Worm (Caenorhabditis elegans) whole organism, young adult: ENCODE results near the gene pir-2.

Experiments
- B0261.1 ChIP-seq: sonication (generic microtip); optimal IDR thresholded peaks from 2 replicates; lab custom pipeline; 2016; ENCODE audit warnings: mild to moderate bottlenecking, missing genetic modification characterization, moderate library complexity, missing compliant biosample characterization
- D2030.7 ChIP-seq: fragments of 200-800 bp; sonication (Bioruptor generic); IDR thresholded peaks from 2 replicates; pipeline ENCODE4 v1.3.6; 2022; ENCODE audit warnings: missing genetic modification reagents, missing genetic modification characterization, missing compliant biosample characterization
- F10E7.11 ChIP-seq: sonication (generic microtip); optimal IDR thresholded peaks from 2 replicates; lab custom pipeline; 2017; ENCODE audit warnings: mild to moderate bottlenecking, missing genetic modification characterization, moderate library complexity, missing compliant biosample characterization
- F23B12.7 ChIP-seq: sonication (generic microtip); optimal IDR thresholded peaks from 2 replicates; lab custom pipeline; 2017; ENCODE audit warnings: missing genetic modification characterization, mild to moderate bottlenecking, missing compliant biosample characterization, antibody characterized with exemption, moderate library complexity; ENCODE audit not compliant: insufficient read depth
- F33H1.4 ChIP-seq: fragments of 200-800 bp; sonication (Bioruptor generic); IDR thresholded peaks from 2 replicates; pipeline ENCODE4 v1.3.6; 2022; ENCODE audit warnings: missing genetic modification reagents, missing genetic modification characterization, missing compliant biosample characterization
- F37B4.10 ChIP-seq: fragments of 200-800 bp; sonication (Bioruptor generic); IDR thresholded peaks from 2 replicates; pipeline ENCODE4 v1.3.6; 2022; ENCODE audit warnings: missing genetic modification characterization, missing compliant biosample characterization
- F39B2.1 ChIP-seq: fragments of 200-800 bp; sonication (Bioruptor generic); IDR thresholded peaks from 2 replicates; pipeline ENCODE4 v1.3.6; 2022; ENCODE audit warnings: missing genetic modification reagents, missing genetic modification characterization, missing compliant biosample characterization
- F49E8.2 ChIP-seq: sonication (generic microtip); optimal IDR thresholded peaks from 3 replicates; lab custom pipeline; 2017; ENCODE audit warnings: missing genetic modification characterization, mild to moderate bottlenecking, missing compliant biosample characterization, antibody characterized with exemption, moderate library complexity; ENCODE audit not compliant: insufficient read depth
- F57C9.4 ChIP-seq: sonication (generic microtip); optimal IDR thresholded peaks from 2 replicates; lab custom pipeline; 2017; ENCODE audit warnings: mild to moderate bottlenecking, missing genetic modification characterization, missing compliant biosample characterization
- K12H6.12 ChIP-seq: fragments of 200-800 bp; sonication (Bioruptor generic); optimal IDR thresholded peaks from 2 replicates; lab custom pipeline; 2018; ENCODE audit warnings: mild to moderate bottlenecking, missing genetic modification characterization, missing compliant biosample characterization
- T07F8.4 ChIP-seq: sonication (generic microtip); optimal IDR thresholded peaks from 2 replicates; lab custom pipeline; 2016; ENCODE audit warnings: mild to moderate bottlenecking, missing genetic modification characterization, moderate library complexity, missing compliant biosample characterization
- ZK185.1 ChIP-seq: sonication (generic microtip); optimal IDR thresholded peaks from 2 replicates; lab custom pipeline; 2016; ENCODE audit warnings: mild to moderate bottlenecking, missing genetic modification characterization, missing compliant biosample characterization; ENCODE audit not compliant: poor library complexity, severe bottlenecking
- aptf-2 ChIP-seq: fragments of 200-800 bp; sonication (Bioruptor generic); conservative IDR thresholded peaks from 2 replicates; pipeline ENCODE4 v1.3.6; 2022; ENCODE audit warnings: missing genetic modification reagents, missing genetic modification characterization, missing compliant biosample characterization
- aptf-3 ChIP-seq: fragments of 200-800 bp; sonication (Bioruptor generic); IDR thresholded peaks from 2 replicates; pipeline ENCODE4 v1.3.6; 2022; ENCODE audit warnings: missing genetic modification characterization, missing compliant biosample characterization
- attf-3 ChIP-seq: fragments of 200-800 bp; sonication (Bioruptor generic); conservative IDR thresholded peaks from 2 replicates; pipeline ENCODE4 v1.3.6; 2022; ENCODE audit warnings: missing genetic modification reagents, missing genetic modification characterization, missing compliant biosample characterization
- bed-2 ChIP-seq: fragments of 200-800 bp; sonication (Bioruptor generic); IDR thresholded peaks from 2 replicates; pipeline ENCODE4 v1.3.6; 2022; ENCODE audit warnings: missing genetic modification reagents, missing genetic modification characterization, missing compliant biosample characterization
- ccch-3 ChIP-seq: fragments of 200-800 bp; sonication (Bioruptor generic); optimal IDR thresholded peaks from 2 replicates; lab custom pipeline; 2018; ENCODE audit warnings: mild to moderate bottlenecking, missing genetic modification characterization, missing compliant biosample characterization
- ceh-40 ChIP-seq: fragments of 200-800 bp; sonication (Bioruptor generic); IDR thresholded peaks from 2 replicates; pipeline ENCODE4 v1.3.6; 2022; ENCODE audit warnings: missing genetic modification characterization, missing compliant biosample characterization
- dpl-1 ChIP-seq: fragments of 150-350 bp; optimal IDR thresholded peaks from 2 replicates; lab custom pipeline; 2014; ENCODE audit warnings: missing biosample characterization, missing genetic modification reagents, missing genetic modification characterization
- egl-18 ChIP-seq: fragments of 200-800 bp; sonication (Bioruptor generic); IDR thresholded peaks from 2 replicates; pipeline ENCODE4 v1.3.6; 2022; ENCODE audit warnings: missing genetic modification reagents, missing genetic modification characterization, missing compliant biosample characterization
- egrh-3 ChIP-seq: fragments of 200-800 bp; sonication (Bioruptor generic); IDR thresholded peaks from 2 replicates; pipeline ENCODE4 v1.3.6; 2022; ENCODE audit warnings: missing genetic modification reagents, missing genetic modification characterization, missing compliant biosample characterization
- ekl-4 ChIP-seq: fragments of 200-800 bp; sonication (Bioruptor generic); IDR thresholded peaks from 2 replicates; pipeline ENCODE4 v1.3.6; 2022; ENCODE audit warnings: missing genetic modification reagents, missing genetic modification characterization, missing compliant biosample characterization
- gei-17 ChIP-seq: fragments of 200-800 bp; sonication (Bioruptor generic); optimal IDR thresholded peaks from 2 replicates; lab custom pipeline; 2018; ENCODE audit warnings: mild to moderate bottlenecking, missing genetic modification characterization, missing compliant biosample characterization
- hlh-12 ChIP-seq: sonication (generic microtip); optimal IDR thresholded peaks from 2 replicates; lab custom pipeline; 2016; ENCODE audit warnings: missing genetic modification characterization, missing compliant biosample characterization
- hmg-1.2 ChIP-seq: fragments of 200-800 bp; sonication (Bioruptor generic); IDR thresholded peaks from 2 replicates; pipeline ENCODE4 v1.3.6; 2022; ENCODE audit warnings: missing genetic modification reagents, missing genetic modification characterization, missing compliant biosample characterization
- hsf-1 ChIP-seq: fragments of 200-800 bp; sonication (Bioruptor generic); IDR thresholded peaks from 2 replicates; pipeline ENCODE4 v1.3.6; 2022; ENCODE audit warnings: missing genetic modification reagents, missing genetic modification characterization, missing compliant biosample characterization
- let-607 ChIP-seq, 2 experiments: fragments of 200-800 bp in 1 of 2; sonication (Bioruptor generic) in 1 of 2; sonication (generic microtip) in 1 of 2; optimal IDR thresholded peaks; 2 replicates each; lab custom pipeline; 2016 to 2018; ENCODE audit warnings: mild to moderate bottlenecking in 2 of 2, missing compliant biosample characterization in 2 of 2, missing genetic modification characterization in 2 of 2, moderate library complexity in 2 of 2, missing genotype in 1 of 2
- lin-35 ChIP-seq, 3 experiments: fragments of 150-350 bp in 2 of 3; sonication (generic microtip) in 1 of 3; optimal IDR thresholded peaks; 2 replicates each; lab custom pipeline; 2014 to 2018; ENCODE audit warnings: missing biosample characterization in 3 of 3, missing genetic modification characterization in 3 of 3, missing genetic modification reagents in 3 of 3
- lir-1 ChIP-seq: fragments of 200-800 bp; sonication (Bioruptor generic); conservative IDR thresholded peaks from 2 replicates; pipeline ENCODE4 v1.3.6; 2022; ENCODE audit warnings: missing genetic modification reagents, missing genetic modification characterization, missing compliant biosample characterization
- lsl-1 ChIP-seq: fragments of 200-800 bp; sonication (Bioruptor generic); optimal IDR thresholded peaks from 2 replicates; lab custom pipeline; 2018; ENCODE audit warnings: mild to moderate bottlenecking, missing genetic modification characterization, moderate library complexity, missing compliant biosample characterization
- lsy-27 ChIP-seq: sonication (generic microtip); optimal IDR thresholded peaks from 2 replicates; lab custom pipeline; 2017; ENCODE audit warnings: missing genetic modification characterization, mild to moderate bottlenecking, missing compliant biosample characterization, antibody characterized with exemption, missing genotype, borderline replicate concordance; ENCODE audit not compliant: insufficient read depth
- madf-8 ChIP-seq: fragments of 200-800 bp; sonication (Bioruptor generic); conservative IDR thresholded peaks from 2 replicates; pipeline ENCODE4 v1.3.6; 2022; ENCODE audit warnings: missing genetic modification reagents, missing genetic modification characterization, missing compliant biosample characterization
- nfya-1 ChIP-seq: sonication (generic microtip); optimal IDR thresholded peaks from 2 replicates; lab custom pipeline; 2017; ENCODE audit warnings: antibody characterized with exemption, missing compliant biosample characterization, missing genetic modification characterization, borderline replicate concordance; ENCODE audit not compliant: insufficient read depth
- nfya-2 ChIP-seq: fragments of 200-800 bp; sonication (Bioruptor generic); IDR thresholded peaks from 2 replicates; pipeline ENCODE4 v1.3.6; 2022; ENCODE audit warnings: missing genetic modification reagents, missing genetic modification characterization, missing compliant biosample characterization
- nhr-179 ChIP-seq: sonication (generic microtip); optimal IDR thresholded peaks from 2 replicates; lab custom pipeline; 2016; ENCODE audit warnings: mild to moderate bottlenecking, missing genetic modification characterization, missing compliant biosample characterization
- nhr-27 ChIP-seq: fragments of 200-800 bp; sonication (Bioruptor generic); optimal IDR thresholded peaks from 2 replicates; lab custom pipeline; 2018; ENCODE audit warnings: mild to moderate bottlenecking, missing genetic modification characterization, moderate library complexity, missing compliant biosample characterization
- nhr-80 ChIP-seq: sonication (generic microtip); optimal IDR thresholded peaks from 2 replicates; lab custom pipeline; 2016; ENCODE audit warnings: missing genetic modification characterization, missing compliant biosample characterization
- repo-1 ChIP-seq: sonication (generic microtip); optimal IDR thresholded peaks from 2 replicates; lab custom pipeline; 2017; ENCODE audit warnings: mild to moderate bottlenecking, missing genetic modification characterization, missing compliant biosample characterization
- snpc-1.1 ChIP-seq: sonication (generic microtip); optimal IDR thresholded peaks from 2 replicates; lab custom pipeline; 2017; ENCODE audit warnings: missing genetic modification characterization, mild to moderate bottlenecking, missing compliant biosample characterization, antibody characterized with exemption, moderate library complexity, missing genotype, missing genetic modification reagents; ENCODE audit not compliant: insufficient read depth
- snpc-4 ChIP-seq, 5 experiments: fragments of 150-350 bp in 1 of 5; sonication (generic microtip) in 4 of 5; optimal IDR thresholded peaks; 2 replicates each; lab custom pipeline; 2014 to 2018; ENCODE audit warnings: missing genetic modification characterization in 5 of 5, missing biosample characterization in 3 of 5, antibody characterized with exemption in 2 of 5, mild to moderate bottlenecking in 2 of 5, missing compliant biosample characterization in 2 of 5, missing genotype in 2 of 5, moderate library complexity in 2 of 5, missing genetic modification reagents in 1 of 5
- tbx-9 ChIP-seq: sonication (generic microtip); optimal IDR thresholded peaks from 2 replicates; lab custom pipeline; 2016; ENCODE audit warnings: borderline replicate concordance, missing genetic modification characterization, inconsistent platforms, missing compliant biosample characterization
- zfh-2 ChIP-seq: fragments of 200-800 bp; sonication (Bioruptor generic); conservative IDR thresholded peaks from 2 replicates; pipeline ENCODE4 v1.3.6; 2022; ENCODE audit warnings: missing genetic modification reagents, missing genetic modification characterization, missing compliant biosample characterization
- zim-3 ChIP-seq: sonication (generic microtip); optimal IDR thresholded peaks from 2 replicates; lab custom pipeline; 2017; ENCODE audit warnings: mild to moderate bottlenecking, missing genetic modification characterization, moderate library complexity, missing compliant biosample characterization
- ztf-26 ChIP-seq: sonication (generic microtip); optimal IDR thresholded peaks from 2 replicates; lab custom pipeline; 2017; ENCODE audit warnings: missing genetic modification characterization, missing compliant biosample characterization
- ztf-3 ChIP-seq: fragments of 200-800 bp; sonication (Bioruptor generic); optimal IDR thresholded peaks from 2 replicates; lab custom pipeline; 2018; ENCODE audit warnings: mild to moderate bottlenecking, missing genetic modification characterization, missing compliant biosample characterization

The pir-2 gene

DNA sequence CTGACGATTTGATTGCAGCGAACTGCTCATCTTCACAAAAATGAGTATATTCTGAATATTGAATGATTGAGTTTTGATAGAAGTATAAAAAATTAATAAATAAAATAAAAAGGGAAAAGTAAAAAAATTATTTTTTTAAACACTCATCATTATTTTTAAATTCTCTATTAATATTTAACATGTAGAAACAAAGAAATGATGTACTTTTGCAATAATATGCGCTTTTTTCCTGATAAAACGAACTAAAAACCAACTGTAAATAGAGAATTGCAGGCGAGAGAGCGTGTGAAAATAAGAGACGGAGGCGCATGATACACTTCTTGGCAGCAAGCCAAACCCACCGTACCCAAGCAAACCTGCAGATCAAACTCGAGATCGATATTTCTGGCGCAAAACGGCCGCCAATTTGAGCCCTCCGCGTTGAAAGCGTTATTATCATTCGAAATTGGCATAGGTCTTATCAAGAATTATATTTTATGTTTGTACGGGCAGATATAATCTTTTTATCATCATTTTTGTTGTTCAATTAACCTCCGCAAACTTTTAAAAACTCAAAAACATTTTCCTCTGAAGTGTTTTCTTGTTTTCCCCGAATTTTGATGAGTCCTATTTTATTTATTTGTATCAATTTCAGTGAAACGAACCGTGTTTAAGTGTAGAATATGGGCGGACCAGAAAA is 12.7 kb upstream of the pir-2 start, which contains the start of the genes rheb-1 and spk-1 (continued):
- TF ChIP-seq madf-8 (GFP tag; lab: Robert Waterston, UW) = peak; percentile 56; the same call in 1 of the 2 replicates
- no peak for TF ChIP-seq F10E7.11 (tag; lab: Kevin White, UChicago)
- TF ChIP-seq nhr-27 (tag; lab: Kevin White, UChicago) = no peak
- peak; percentile 82 for TF ChIP-seq F23B12.7 (tag; lab: Kevin White, UChicago)
- TF ChIP-seq nfya-2 = no peak
- peak; percentile 72 for TF ChIP-seq F33H1.4 (GFP tag; lab: Robert Waterston, UW)
- TF ChIP-seq nfya-1 (tag; lab: Kevin White, UChicago) = no peak
- TF ChIP-seq aptf-3 (GFP tag; lab: Robert Waterston, UW) = no peak
- TF ChIP-seq lin-35 (GFP tag; optimal IDR thresholded peaks at IDR 0.05; lab: Kevin White, UChicago) = peak in 1 of 3 experiments; percentile 58
- peak; percentile 7 for TF ChIP-seq B0261.1 (tag; lab: Kevin White, UChicago)
- peak; percentile 77 for TF ChIP-seq F49E8.2 (tag; lab: Kevin White, UChicago)
- TF ChIP-seq hmg-1.2 (GFP tag; lab: Robert Waterston, UW) = peak; percentile 94
- TF ChIP-seq snpc-4 (GFP tag; optimal IDR thresholded peaks at IDR 0.05; lab: Kevin White, UChicago) = peak; percentile 27
- TF ChIP-seq snpc-4 (tag; optimal IDR thresholded peaks at IDR 0.05; lab: Kevin White, UChicago) = peak; percentile 66 to 75 (median 72)
- no peak for TF ChIP-seq zim-3 (tag; lab: Kevin White, UChicago)
- TF ChIP-seq dpl-1 = peak; percentile 51
- TF ChIP-seq T07F8.4 (tag; lab: Kevin White, UChicago) = no peak
- TF ChIP-seq lsy-27 (tag; lab: Kevin White, UChicago) = peak; percentile 1
- TF ChIP-seq gei-17 = peak; percentile 47
- TF ChIP-seq egl-18 (GFP tag; lab: Robert Waterston, UW) = no peak
- TF ChIP-seq lir-1 (GFP tag; lab: Robert Waterston, UW) = peak; percentile 66; the same call in 1 of the 2 replicates
- no peak for TF ChIP-seq ccch-3 (GFP tag; lab: Kevin White, UChicago)
- peak; percentile 84 for TF ChIP-seq ZK185.1 (tag; lab: Kevin White, UChicago)
- TF ChIP-seq bed-2 (GFP tag; lab: Robert Waterston, UW) = no peak
- no peak for TF ChIP-seq hlh-12 (tag; lab: Kevin White, UChicago)
- peak; percentile 59; the same call in 1 of the 2 replicates for TF ChIP-seq hsf-1
- TF ChIP-seq egrh-3 (GFP tag; lab: Robert Waterston, UW) = 0 out of 2 replicates have a peak, but pooled peaks have one; percentile 18
- TF ChIP-seq ztf-3 = no peak
- TF ChIP-seq F39B2.1 (GFP tag; lab: Robert Waterston, UW) = no peak
- peak; percentile 78 for TF ChIP-seq D2030.7
- TF ChIP-seq zfh-2 (GFP tag; lab: Robert Waterston, UW) = peak; percentile 79
- TF ChIP-seq ekl-4 (GFP tag; lab: Robert Waterston, UW) = peak; percentile 66; the same call in 1 of the 2 replicates
- TF ChIP-seq let-607 (tag; optimal IDR thresholded peaks at IDR 0.05; lab: Kevin White, UChicago) = peak; percentile 81 to 84
- TF ChIP-seq repo-1 (tag; lab: Kevin White, UChicago) = peak; percentile 35
- TF ChIP-seq tbx-9 (tag; lab: Kevin White, UChicago) = no peak
- no peak for TF ChIP-seq snpc-1.1 (tag; lab: Kevin White, UChicago)
- TF ChIP-seq nhr-80 (tag; lab: Kevin White, UChicago) = peak; percentile 94
- TF ChIP-seq ztf-26 = peak; percentile 60
- TF ChIP-seq lsl-1 (GFP tag; lab: Kevin White, UChicago) = peak; percentile 93
- peak; percentile 76 for TF ChIP-seq K12H6.12
- TF ChIP-seq attf-3 (GFP tag; lab: Robert Waterston, UW) = 0 out of 2 replicates have a peak, but pooled peaks have one; percentile 40
- peak; percentile 80; the same call in 1 of the 2 replicates for TF ChIP-seq F37B4.10
- TF ChIP-seq aptf-2 (GFP tag; lab: Robert Waterston, UW) = no peak
- no peak for TF ChIP-seq ceh-40
- TF ChIP-seq nhr-179 = no peak
- TF ChIP-seq F57C9.4 = no peak
